Fruit fly (Drosophila melanogaster): Measurements from ENCODE around the gene CG16974.

CG16974 gene

dm6 chr2L:13222225-13222648 is 30.5 kb upstream of the CG16974 start, which contains the start of the genes Ski6 and CG16812 (continued):
- TF ChIP-seq Atf-2 (GFP tag; optimal IDR thresholded peaks at IDR 0.05): no peak
- TF ChIP-seq shn (GFP tag; optimal IDR thresholded peaks at IDR 0.05): no peak
- peak; percentile 42; the same call in 1 of the 3 replicates for TF ChIP-seq HLH4C (GFP tag; IDR thresholded peaks at IDR 0.05; ENCODE audit: partially characterized antibody)
- peak; percentile 40; the same call in 1 of the 2 replicates for TF ChIP-seq CG4404 (GFP tag; IDR thresholded peaks at IDR 0.05)
- TF ChIP-seq Sox102F (GFP tag; optimal IDR thresholded peaks at IDR 0.05): peak; percentile 81
- TF ChIP-seq Nf-YA (GFP tag; IDR thresholded peaks at IDR 0.05): 0 out of 2 replicates have a peak, but pooled peaks have one; percentile 4
- TF ChIP-seq CG3726 (GFP tag; IDR thresholded peaks at IDR 0.05): no peak
- no peak for TF ChIP-seq hth (optimal IDR thresholded peaks at IDR 0.05)
- TF ChIP-seq CG30020 (tag; optimal IDR thresholded peaks at IDR 0.05): peak; percentile 81
- no peak for TF ChIP-seq Usf (GFP tag; optimal IDR thresholded peaks at IDR 0.05)
- TF ChIP-seq unpg (GFP tag; optimal IDR thresholded peaks at IDR 0.05): no peak
- peak; percentile 65; the same call in 2 of the 3 replicates for TF ChIP-seq ase (GFP tag; IDR thresholded peaks at IDR 0.05)
- no peak for TF ChIP-seq odd (GFP tag; optimal IDR thresholded peaks at IDR 0.05)
- TF ChIP-seq sob (GFP tag; IDR thresholded peaks at IDR 0.05): no peak; the same call in 1 of the 2 replicates
- TF ChIP-seq Med (GFP tag): peak; percentile 84
- no peak for TF ChIP-seq schlank (tag; optimal IDR thresholded peaks at IDR 0.05)
- TF ChIP-seq gsb-n (tag; optimal IDR thresholded peaks at IDR 0.05): peak; percentile 68
- TF ChIP-seq CG15601 (tag; optimal IDR thresholded peaks at IDR 0.05): no peak
- TF ChIP-seq tll (GFP tag; optimal IDR thresholded peaks at IDR 0.05): no peak
- peak; percentile 3 for TF ChIP-seq en (GFP tag; optimal IDR thresholded peaks at IDR 0.05)
- TF ChIP-seq CG14050 (GFP tag; IDR thresholded peaks at IDR 0.05): peak; percentile 42; the same call in 2 of the 3 replicates
- no peak for TF ChIP-seq crc (GFP tag; optimal IDR thresholded peaks at IDR 0.05)
- no peak for TF ChIP-seq dati (GFP tag; IDR thresholded peaks at IDR 0.05)
- no peak for TF ChIP-seq CG11560 (tag; IDR thresholded peaks at IDR 0.05)
- no peak for TF ChIP-seq CG18599 (GFP tag; optimal IDR thresholded peaks at IDR 0.05)
- TF ChIP-seq gro (GFP tag; optimal IDR thresholded peaks at IDR 0.05): no peak
- TF ChIP-seq D19A (tag; optimal IDR thresholded peaks at IDR 0.05): no peak
- TF ChIP-seq Drgx (GFP tag; IDR thresholded peaks at IDR 0.05): no peak
- peak; percentile 25 for TF ChIP-seq CG5245 (GFP tag; optimal IDR thresholded peaks at IDR 0.05)
- 0 out of 2 replicates have a peak, but pooled peaks have one; percentile 21 for TF ChIP-seq sna (GFP tag; IDR thresholded peaks at IDR 0.05; ENCODE audit: partially characterized antibody)
- no peak for TF ChIP-seq kah (GFP tag; optimal IDR thresholded peaks at IDR 0.05)
- peak; percentile 20 for TF ChIP-seq CG18476 (GFP tag; optimal IDR thresholded peaks at IDR 0.05)
- TF ChIP-seq jumu (GFP tag; optimal IDR thresholded peaks at IDR 0.05): no peak
- no peak for TF ChIP-seq chm (GFP tag; IDR thresholded peaks at IDR 0.05)
- TF ChIP-seq CG14667 (GFP tag; IDR thresholded peaks at IDR 0.05): no peak; the same call in 1 of the 2 replicates
- TF ChIP-seq unc-4 (GFP tag; IDR thresholded peaks at IDR 0.05; ENCODE audit: partially characterized antibody): peak; percentile 61
- peak; percentile 77 for TF ChIP-seq lilli (GFP tag; optimal IDR thresholded peaks at IDR 0.05)
- TF ChIP-seq sens-2 (GFP tag; IDR thresholded peaks at IDR 0.05): no peak
- TF ChIP-seq mam (GFP tag; optimal IDR thresholded peaks at IDR 0.05): no peak
- TF ChIP-seq ro (GFP tag; IDR thresholded peaks at IDR 0.05): no peak
- TF ChIP-seq Chrac-16 (GFP tag; optimal IDR thresholded peaks at IDR 0.05): peak; percentile 78
- no peak for TF ChIP-seq otp (GFP tag; IDR thresholded peaks at IDR 0.05)
- TF ChIP-seq CoRest (tag; optimal IDR thresholded peaks at IDR 0.05): peak; percentile 81
- no peak for TF ChIP-seq slp2 (GFP tag; optimal IDR thresholded peaks at IDR 0.05)
- TF ChIP-seq Bdp1 (GFP tag; optimal IDR thresholded peaks at IDR 0.05): no peak
- TF ChIP-seq twi (tag; optimal IDR thresholded peaks at IDR 0.05): peak; percentile 65
- peak; percentile 41 for TF ChIP-seq MESR4 (GFP tag; optimal IDR thresholded peaks at IDR 0.05)
- peak; percentile 37 for TF ChIP-seq CG8290 (GFP tag; optimal IDR thresholded peaks at IDR 0.05)
- TF ChIP-seq CG8290 (tag; optimal IDR thresholded peaks at IDR 0.05): no peak
- TF ChIP-seq PHDP (tag; optimal IDR thresholded peaks at IDR 0.05): no peak
- TF ChIP-seq Deaf1 (tag; optimal IDR thresholded peaks at IDR 0.05): no peak
- TF ChIP-seq psq (GFP tag; optimal IDR thresholded peaks at IDR 0.05): peak; percentile 21
